Fruit fly (Drosophila melanogaster): Measurements from ENCODE around the gene CG14341.

DNA sequence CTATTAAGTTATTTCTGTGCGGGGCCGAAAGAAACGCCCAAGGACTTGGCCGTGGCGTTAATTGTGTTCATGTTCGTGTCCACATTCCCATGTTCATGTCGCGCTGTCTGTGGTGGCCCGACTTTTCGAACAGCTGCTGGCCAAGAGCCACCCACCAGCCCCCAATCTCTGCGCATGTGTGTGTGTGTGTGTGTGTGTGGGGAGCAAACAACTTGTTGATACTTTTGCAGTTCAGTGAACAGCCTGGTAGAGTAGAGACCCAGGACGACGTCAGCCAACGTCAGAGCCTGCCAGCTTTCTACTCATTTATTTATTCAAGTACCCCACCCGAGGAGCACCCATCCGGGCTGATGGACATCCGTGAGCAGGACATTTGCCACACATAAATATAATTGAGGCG lies 29.3 kb upstream of the CG14341 start:
- TF ChIP-seq CG17806 (tag; optimal IDR thresholded peaks at IDR 0.05) (no peak), CG34367 (tag; optimal IDR thresholded peaks at IDR 0.05) (no peak), fd96Ca (GFP tag; IDR thresholded peaks at IDR 0.05) (no peak), Pif1B (GFP tag; optimal IDR thresholded peaks at IDR 0.05) (no peak), CG10348 (GFP tag; IDR thresholded peaks at IDR 0.05) (no peak), CG8301 (tag; optimal IDR thresholded peaks at IDR 0.05) (no peak), EcR (GFP tag; optimal IDR thresholded peaks at IDR 0.05) (no peak), Ets98B (GFP tag; IDR thresholded peaks at IDR 0.05) (no peak), CG14655 (GFP tag; optimal IDR thresholded peaks at IDR 0.05) (no peak), CG9948 (tag; optimal IDR thresholded peaks at IDR 0.05) (no peak), gl (tag; optimal IDR thresholded peaks at IDR 0.05) (no peak)

Data from whole organism, pupa.